Fruit fly (Drosophila melanogaster): ENCODE measurements around the gene RpL34a.

RpL34a gene

DNA sequence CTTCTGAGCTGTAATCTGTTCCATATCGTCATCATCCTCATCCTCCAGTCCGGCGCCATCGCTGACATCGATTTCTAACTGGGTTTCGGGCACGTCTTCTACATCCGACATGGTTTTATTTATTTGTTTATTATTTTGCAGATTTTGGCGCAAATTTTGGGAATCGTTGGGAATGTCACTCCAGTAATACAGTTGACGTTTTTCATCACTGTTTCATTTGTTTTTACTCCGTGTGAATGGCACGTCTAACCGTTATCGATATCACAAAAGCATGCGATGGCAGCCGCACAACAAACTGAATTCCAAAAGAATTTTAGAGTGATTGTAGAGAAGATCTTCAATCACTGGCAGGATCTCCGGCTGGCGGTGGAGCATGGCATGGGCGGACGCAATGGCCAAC is 2.7 kb downstream of the RpL34a start, which contains the start of the genes Sld5 and CG14543 (continued):
- TF ChIP-seq ab (GFP tag; optimal IDR thresholded peaks at IDR 0.05) (no peak), CG18011 (GFP tag; optimal IDR thresholded peaks at IDR 0.05) (peak; percentile 11), CG2202 (tag; optimal IDR thresholded peaks at IDR 0.05) (no peak), nerfin-2 (GFP tag; IDR thresholded peaks at IDR 0.05; ENCODE audit: partially characterized antibody) (no peak), hkb (optimal IDR thresholded peaks at IDR 0.05) (no peak), hkb (GFP tag; IDR thresholded peaks at IDR 0.05) (no peak), knrl (GFP tag; IDR thresholded peaks at IDR 0.05; ENCODE audit: partially characterized antibody) (no peak), CG11723 (GFP tag; optimal IDR thresholded peaks at IDR 0.05) (no peak), ttk (GFP tag; IDR thresholded peaks at IDR 0.05) (no peak), luna (GFP tag; optimal IDR thresholded peaks at IDR 0.05) (no peak), ap (GFP tag; IDR thresholded peaks at IDR 0.05) (no peak), CG13424 (tag; optimal IDR thresholded peaks at IDR 0.05) (no peak), CG12299 (tag; optimal IDR thresholded peaks at IDR 0.05) (no peak), CG10654 (GFP tag; optimal IDR thresholded peaks at IDR 0.05) (no peak), CG9215 (GFP tag; IDR thresholded peaks at IDR 0.05) (no peak)

DNA sequence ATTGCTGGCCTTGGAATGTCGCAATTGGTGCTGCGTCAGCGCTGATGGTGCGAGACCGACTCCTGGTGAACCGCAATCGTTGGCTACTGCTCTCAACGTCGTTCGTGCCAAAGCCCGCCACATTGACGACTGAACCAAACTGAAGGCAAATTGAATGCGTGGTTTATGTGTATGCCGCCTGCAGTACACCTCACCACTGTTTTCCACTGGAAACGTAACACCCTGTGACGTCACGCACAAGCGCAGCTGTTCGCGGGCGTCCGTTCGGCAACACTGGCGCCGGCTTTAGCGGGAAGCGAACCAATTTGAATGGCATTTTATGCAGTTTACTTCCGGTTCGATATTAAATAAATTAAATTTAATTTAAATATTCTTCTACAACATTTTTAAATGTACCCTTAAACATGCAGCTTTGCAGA is 3.8 kb downstream of the RpL34a start, which contains the start of gene Cmpk:
Gene Cmpk, minus strand, starts transcription at position 225 of the 419 bp plus-strand sequence.
- peak; percentile 12 for TF ChIP-seq CG18764 (GFP tag; optimal IDR thresholded peaks at IDR 0.05)
- peak; percentile 39 for TF ChIP-seq Mes4 (GFP tag; optimal IDR thresholded peaks at IDR 0.05)
- peak; percentile 19 for TF ChIP-seq CG15696 (tag; optimal IDR thresholded peaks at IDR 0.05)
- TF ChIP-seq stwl (tag; optimal IDR thresholded peaks at IDR 0.05), result peak; percentile 61
- no peak for TF ChIP-seq CG15073 (GFP tag; optimal IDR thresholded peaks at IDR 0.05)
- peak; percentile 95 for TF ChIP-seq ftz-f1 (GFP tag; optimal IDR thresholded peaks at IDR 0.05)
- no peak for TF ChIP-seq CG16779 (GFP tag; IDR thresholded peaks at IDR 0.05)
- TF ChIP-seq CG5245 (GFP tag; optimal IDR thresholded peaks at IDR 0.05), result peak; percentile 1
- TF ChIP-seq CG14441 (GFP tag; IDR thresholded peaks at IDR 0.05), result no peak
- TF ChIP-seq HHEX (GFP tag; optimal IDR thresholded peaks at IDR 0.05), result peak; percentile 54
- no peak for TF ChIP-seq prd (optimal IDR thresholded peaks at IDR 0.05)
- TF ChIP-seq prd (GFP tag; IDR thresholded peaks at IDR 0.05), result peak; percentile 44; the same call in 2 of the 3 replicates
- peak; percentile 64 for TF ChIP-seq CG15011 (GFP tag; optimal IDR thresholded peaks at IDR 0.05)
- peak; percentile 54 for TF ChIP-seq NK7.1 (GFP tag; optimal IDR thresholded peaks at IDR 0.05)
- no peak for TF ChIP-seq btn (GFP tag; optimal IDR thresholded peaks at IDR 0.05)
- TF ChIP-seq luna (GFP tag; optimal IDR thresholded peaks at IDR 0.05), result no peak
- peak; percentile 49 for TF ChIP-seq CG5180 (GFP tag; optimal IDR thresholded peaks at IDR 0.05)
- TF ChIP-seq pb (GFP tag; optimal IDR thresholded peaks at IDR 0.05), result peak; percentile 5
- no peak for TF ChIP-seq HmgD (GFP tag; optimal IDR thresholded peaks at IDR 0.05)
- TF ChIP-seq ro (GFP tag; IDR thresholded peaks at IDR 0.05), result no peak
- TF ChIP-seq mld (GFP tag; IDR thresholded peaks at IDR 0.05; ENCODE audit: partially characterized antibody), result no peak
- peak; percentile 41 for TF ChIP-seq Oli (tag; optimal IDR thresholded peaks at IDR 0.05)
- TF ChIP-seq CG9437 (GFP tag; optimal IDR thresholded peaks at IDR 0.05), result peak; percentile 97
- TF ChIP-seq Dad (GFP tag; optimal IDR thresholded peaks at IDR 0.05), result no peak
- TF ChIP-seq emc (GFP tag; optimal IDR thresholded peaks at IDR 0.05), result peak; percentile 9
- TF ChIP-seq zf30C (GFP tag; optimal IDR thresholded peaks at IDR 0.05), result no peak
- no peak for TF ChIP-seq pita (GFP tag; optimal IDR thresholded peaks at IDR 0.05)
- no peak for TF ChIP-seq Gsc (GFP tag; IDR thresholded peaks at IDR 0.05)
- peak; percentile 37 for TF ChIP-seq exex (tag; optimal IDR thresholded peaks at IDR 0.05)
- no peak for TF ChIP-seq Neu2 (GFP tag; optimal IDR thresholded peaks at IDR 0.05; ENCODE audit: borderline replicate concordance)
- peak in 1 of 2 experiments; percentile 60 for TF ChIP-seq bsh (GFP tag; optimal IDR thresholded peaks at IDR 0.05)
- TF ChIP-seq Dip2 (GFP tag; IDR thresholded peaks at IDR 0.05), result no peak
- peak; percentile 81 for TF ChIP-seq odd (GFP tag; optimal IDR thresholded peaks at IDR 0.05)
- TF ChIP-seq CG12299 (tag; optimal IDR thresholded peaks at IDR 0.05), result peak; percentile 47
- peak; percentile 48 for TF ChIP-seq Myb (GFP tag; optimal IDR thresholded peaks at IDR 0.05)
- TF ChIP-seq chm (GFP tag; IDR thresholded peaks at IDR 0.05), result peak; percentile 77
- no peak for TF ChIP-seq tx (GFP tag; optimal IDR thresholded peaks at IDR 0.05)
- peak; percentile 60 for TF ChIP-seq CG10979 (tag; optimal IDR thresholded peaks at IDR 0.05)
